Worm (Caenorhabditis elegans): ENCODE measurements around the gene col-128.

Gene col-128

DNA sequence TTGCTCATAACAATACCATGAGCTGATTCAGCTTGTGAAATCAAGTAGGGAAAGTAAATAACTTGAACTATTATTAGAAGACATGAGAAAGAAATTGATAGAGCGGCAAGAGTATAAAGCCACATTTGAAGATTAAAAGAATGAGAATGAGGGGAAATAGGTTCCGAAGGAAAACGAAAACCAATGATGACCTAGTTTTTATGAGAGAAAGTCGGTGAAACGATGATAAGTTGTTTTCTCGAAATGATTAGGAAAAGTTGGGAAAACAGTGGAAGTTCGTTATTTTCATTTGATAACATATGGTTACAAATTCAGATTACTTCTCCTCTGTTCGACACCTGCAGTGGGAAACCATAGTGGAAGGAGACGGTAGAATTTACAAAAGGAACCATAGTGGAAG lies at the start of gene col-128:
Gene col-128, minus strand, starts transcription at position 148 of the 400 bp plus-strand sequence.
- TF ChIP-seq dao-5 (tag; optimal IDR thresholded peaks at IDR 0.05) (no peak), W03F9.2 (tag; optimal IDR thresholded peaks at IDR 0.05) (no peak), him-1 (tag; optimal IDR thresholded peaks at IDR 0.05) (no peak)

DNA sequence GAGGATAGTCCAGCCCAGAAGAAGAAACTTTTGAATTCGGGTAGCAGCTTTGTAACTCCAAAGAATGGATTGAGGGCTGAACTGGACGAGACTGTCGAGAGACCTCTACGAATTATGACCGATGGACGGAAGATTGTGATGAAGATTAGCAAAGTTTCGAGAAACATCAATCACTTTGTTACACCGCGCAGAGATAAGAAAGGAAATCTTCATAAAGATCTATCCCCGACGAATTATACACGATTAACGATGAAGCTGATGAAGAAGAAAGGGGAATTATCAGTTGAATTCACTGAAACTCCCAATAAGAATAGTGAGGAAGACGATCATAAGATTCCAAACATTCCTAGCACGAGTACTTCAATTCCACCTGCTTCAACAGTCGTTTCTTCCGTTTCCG lies 48.0 kb upstream of the col-128 start:
- TF ChIP-seq dao-5 (tag; optimal IDR thresholded peaks at IDR 0.05) (no peak), him-1 (tag; optimal IDR thresholded peaks at IDR 0.05) (no peak), W03F9.2 (tag; optimal IDR thresholded peaks at IDR 0.05) (no peak)

DNA sequence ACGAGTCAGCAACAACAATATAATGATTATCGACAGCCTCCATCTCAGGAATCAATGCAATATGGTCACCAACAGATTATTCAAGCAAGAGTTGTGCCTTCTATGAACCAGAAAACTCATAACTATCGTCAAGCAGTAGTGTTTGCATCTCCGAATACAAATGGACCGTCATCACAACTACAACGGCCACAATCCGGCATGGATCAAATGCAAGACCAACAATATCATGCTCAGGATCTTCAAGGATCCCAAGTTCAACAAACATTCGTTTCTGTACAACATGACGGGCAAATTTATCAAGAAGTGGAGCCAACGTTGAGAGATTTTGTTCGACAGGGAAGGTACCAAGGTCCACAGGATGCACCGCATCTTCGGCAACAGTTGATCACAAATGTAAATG lies 45.3 kb upstream of the col-128 start:
- TF ChIP-seq W03F9.2 (tag; optimal IDR thresholded peaks at IDR 0.05) (no peak), him-1 (tag; optimal IDR thresholded peaks at IDR 0.05) (no peak), dao-5 (tag; optimal IDR thresholded peaks at IDR 0.05) (no peak)

DNA sequence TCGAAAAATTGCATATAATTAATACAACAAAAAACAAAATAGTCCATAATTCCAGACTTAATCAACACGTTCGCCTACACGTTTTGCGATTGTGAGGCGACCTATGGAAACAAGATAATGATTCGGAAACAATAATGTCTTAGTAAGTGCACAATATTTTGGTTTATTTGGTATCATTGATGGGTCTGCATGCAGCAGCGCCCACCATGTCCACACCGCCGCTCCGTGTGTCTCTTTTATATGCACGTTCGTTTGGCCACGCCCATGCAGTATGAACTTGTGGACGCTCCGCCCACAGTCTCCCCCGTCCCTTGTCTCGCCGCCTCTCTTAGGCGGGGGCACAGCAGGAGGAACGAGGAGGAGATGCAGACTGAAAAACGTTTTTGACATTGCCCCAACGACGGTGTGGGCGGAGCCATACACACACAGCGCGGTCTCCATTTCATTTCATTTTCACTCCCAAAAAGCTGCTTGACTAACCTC lies 42.5 kb upstream of the col-128 start, which contains the start of gene mig-38:
Gene mig-38, plus strand, starts transcription at position 54 of the 483 bp plus-strand sequence.
- TF ChIP-seq him-1 (tag; optimal IDR thresholded peaks at IDR 0.05) (peak; percentile 23), dao-5 (tag; optimal IDR thresholded peaks at IDR 0.05) (no peak), W03F9.2 (tag; optimal IDR thresholded peaks at IDR 0.05) (no peak)

DNA sequence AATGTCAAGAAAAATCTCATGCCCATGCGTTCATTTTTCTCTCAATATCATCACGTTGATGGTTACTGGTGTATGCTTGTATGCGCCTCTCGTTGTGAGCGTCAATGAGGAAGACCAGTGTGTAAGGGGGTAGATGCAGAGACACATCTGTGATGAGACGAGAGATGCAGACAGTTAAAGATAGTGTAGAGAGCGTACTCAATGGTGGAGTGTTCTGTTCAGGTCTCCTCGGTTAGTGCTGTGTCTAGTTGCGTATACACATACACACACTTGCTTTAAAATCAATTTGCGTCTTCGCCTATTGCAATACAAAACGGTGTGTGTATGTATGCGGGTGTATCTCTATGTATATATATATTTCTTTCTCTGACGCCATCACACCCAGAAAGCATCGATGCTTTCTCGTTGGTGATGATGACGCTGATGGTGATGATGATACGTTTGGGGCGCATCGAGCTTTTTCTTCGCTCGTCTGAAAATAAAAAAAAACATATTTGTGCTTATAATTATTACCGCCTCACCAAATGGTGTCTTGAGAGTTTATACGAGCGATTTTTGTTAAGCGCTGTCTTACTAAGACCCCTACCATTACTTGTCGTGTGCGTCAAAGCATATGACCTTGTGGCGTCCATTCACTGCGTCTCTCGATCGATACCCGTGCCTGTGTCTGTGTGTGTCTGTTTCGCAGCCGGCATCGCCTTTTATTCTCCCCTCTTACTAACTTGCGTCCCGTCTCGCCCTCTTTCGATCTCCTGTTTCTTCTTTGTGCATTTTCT lies 41.8 kb upstream of the col-128 start, which contains the start of gene F40F11.3:
Gene F40F11.3, minus strand, starts transcription at position 589 of the 776 bp plus-strand sequence.
- TF ChIP-seq dao-5 (tag; optimal IDR thresholded peaks at IDR 0.05) (no peak), W03F9.2 (tag; optimal IDR thresholded peaks at IDR 0.05) (peak; percentile 43)

DNA sequence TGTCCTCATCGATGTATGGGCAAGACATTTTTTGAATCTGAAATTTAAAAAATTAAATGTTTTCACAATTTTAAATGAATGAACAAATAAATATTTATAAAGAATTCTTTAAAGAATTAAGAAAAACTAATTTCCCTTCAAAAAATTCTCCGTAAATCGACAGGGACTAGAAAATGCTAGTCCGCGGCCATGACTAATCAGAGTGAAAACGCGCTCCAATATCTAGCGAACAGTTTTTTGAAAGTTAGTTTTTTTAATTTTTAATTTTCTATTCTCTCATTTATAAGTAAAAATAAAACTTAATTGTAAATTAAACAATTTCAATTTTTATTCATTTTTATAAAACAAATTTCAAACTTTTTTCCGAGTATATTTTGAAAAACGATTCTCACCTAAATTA lies 41.1 kb upstream of the col-128 start:
- TF ChIP-seq him-1 (tag; optimal IDR thresholded peaks at IDR 0.05) (no peak), W03F9.2 (tag; optimal IDR thresholded peaks at IDR 0.05) (peak; percentile 88), dao-5 (tag; optimal IDR thresholded peaks at IDR 0.05) (no peak)

DNA sequence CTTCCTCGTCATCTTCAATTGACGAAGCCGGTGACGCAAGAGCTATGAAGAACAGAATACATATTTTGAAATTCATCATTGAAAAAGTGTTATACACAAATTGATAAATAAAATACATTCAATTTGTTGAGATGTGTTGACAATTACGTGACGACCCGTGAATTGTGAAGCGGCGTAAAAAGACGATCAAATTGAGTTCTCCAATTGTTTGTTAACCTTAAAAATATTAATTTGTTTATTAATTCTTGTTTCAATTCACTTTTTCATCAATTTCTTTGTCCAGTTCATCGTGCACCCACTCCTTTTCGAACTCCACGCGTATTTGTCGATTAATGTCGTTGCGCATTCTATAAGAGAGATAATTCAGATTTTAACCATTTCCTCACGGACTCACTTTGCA lies 40.4 kb upstream of the col-128 start, which contains the start of gene spe-36:
Gene spe-36, minus strand, starts transcription at position 101 of the 400 bp plus-strand sequence.
- TF ChIP-seq dao-5 (tag; optimal IDR thresholded peaks at IDR 0.05): no peak
- no peak for TF ChIP-seq him-1 (tag; optimal IDR thresholded peaks at IDR 0.05)
- no peak for TF ChIP-seq W03F9.2 (tag; optimal IDR thresholded peaks at IDR 0.05)

DNA sequence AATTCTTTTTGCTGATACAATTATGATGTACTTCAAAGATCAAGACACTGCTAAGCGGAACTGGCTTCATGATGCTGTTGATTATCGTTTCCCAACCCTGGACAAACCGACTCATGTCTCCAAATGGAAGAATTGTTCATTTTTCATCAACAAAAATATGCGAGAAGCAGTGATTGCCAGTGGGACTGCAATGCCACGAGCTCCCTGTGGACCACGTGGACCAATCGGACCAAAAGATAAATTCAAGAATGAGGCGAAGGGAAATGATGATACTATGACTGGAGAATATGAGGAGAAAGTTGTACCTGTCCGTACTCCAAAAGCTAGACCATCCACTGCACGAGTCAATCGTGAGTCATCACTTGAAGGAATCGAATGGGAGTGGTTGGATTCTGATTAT lies 34.7 kb upstream of the col-128 start:
- TF ChIP-seq dao-5 (tag; optimal IDR thresholded peaks at IDR 0.05) (no peak), him-1 (tag; optimal IDR thresholded peaks at IDR 0.05) (no peak), W03F9.2 (tag; optimal IDR thresholded peaks at IDR 0.05) (no peak)

DNA sequence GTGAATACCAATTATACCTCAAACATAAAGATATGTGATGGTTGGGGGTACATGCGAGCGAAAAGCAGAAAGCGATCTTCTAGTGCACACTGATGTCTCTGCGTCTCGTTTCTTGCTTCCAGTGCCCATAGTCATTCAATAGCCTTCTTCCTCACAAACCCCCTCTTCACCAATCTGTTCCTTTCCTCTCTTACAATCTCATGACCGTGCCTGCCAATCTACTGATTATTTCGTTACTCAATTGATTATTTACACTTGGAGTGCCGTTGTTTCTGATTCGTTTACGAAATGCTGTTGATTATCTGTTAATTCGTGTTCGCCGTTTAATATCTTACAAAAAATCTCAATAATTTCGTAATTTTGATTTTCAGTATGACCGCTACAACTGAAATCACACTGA lies 33.1 kb upstream of the col-128 start:
- TF ChIP-seq dao-5 (tag; optimal IDR thresholded peaks at IDR 0.05) (no peak), him-1 (tag; optimal IDR thresholded peaks at IDR 0.05) (no peak), W03F9.2 (tag; optimal IDR thresholded peaks at IDR 0.05) (no peak)

DNA sequence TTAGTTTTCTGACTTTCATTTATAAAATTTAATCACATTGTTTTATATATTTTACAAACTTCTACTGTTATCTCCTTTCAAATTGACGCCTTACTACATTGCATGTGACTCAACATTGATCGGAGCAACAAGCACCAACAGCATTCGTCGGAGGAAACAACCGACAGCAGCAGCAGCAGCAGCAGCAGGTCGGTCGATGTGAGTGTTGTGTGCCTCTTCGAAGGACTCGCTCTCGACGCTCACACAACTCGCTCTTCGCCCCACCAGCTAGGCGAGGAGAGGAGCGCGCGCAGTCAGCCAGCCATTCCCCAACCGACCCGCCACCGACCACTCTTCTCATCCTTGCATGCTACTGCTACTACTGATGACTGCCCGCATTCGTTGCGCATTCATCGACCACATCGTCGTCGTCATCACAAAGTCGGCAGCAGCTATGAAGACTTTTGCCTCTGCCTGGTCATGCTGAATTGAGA lies 32.2 kb upstream of the col-128 start, which contains the start of gene F12F6.1:
Gene F12F6.1, plus strand, starts transcription at position 51 of the 473 bp plus-strand sequence.
- TF ChIP-seq him-1 (tag; optimal IDR thresholded peaks at IDR 0.05): no peak
- TF ChIP-seq W03F9.2 (tag; optimal IDR thresholded peaks at IDR 0.05): no peak
- no peak for TF ChIP-seq dao-5 (tag; optimal IDR thresholded peaks at IDR 0.05)

DNA sequence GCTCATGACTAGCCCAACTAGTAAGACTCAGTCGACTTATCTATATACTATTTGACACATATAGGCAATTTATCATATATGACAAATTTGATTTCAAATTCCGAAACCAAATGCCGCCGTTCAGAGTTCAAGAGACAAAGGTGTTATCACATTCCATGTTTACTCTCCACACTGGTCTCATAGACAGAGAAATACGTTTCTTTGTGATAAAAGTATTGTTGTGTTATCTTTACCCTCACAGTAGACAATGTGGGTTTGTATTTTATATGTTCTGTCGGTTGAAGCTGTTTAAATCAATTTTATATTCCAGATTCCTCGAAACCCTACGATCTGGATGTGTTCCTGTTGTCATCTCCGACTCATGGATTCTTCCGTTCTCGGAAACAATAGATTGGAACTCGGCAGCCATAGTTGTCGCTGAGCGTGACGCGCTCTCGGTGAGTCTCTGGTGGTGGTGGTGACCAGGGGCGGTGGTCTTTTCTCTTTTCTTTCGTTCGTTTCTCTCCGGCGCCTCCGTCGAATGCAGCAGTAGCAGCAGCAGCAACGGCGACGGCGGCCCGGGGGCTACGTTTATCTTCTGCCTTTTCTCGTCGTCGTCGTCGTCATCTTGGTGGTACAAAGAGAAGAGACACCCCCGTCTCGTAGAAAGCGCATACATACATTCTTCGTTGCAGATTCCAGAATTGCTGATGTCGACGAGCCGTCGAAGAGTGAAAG lies 30.8 kb upstream of the col-128 start:
- no peak for TF ChIP-seq him-1 (tag; optimal IDR thresholded peaks at IDR 0.05)

DNA sequence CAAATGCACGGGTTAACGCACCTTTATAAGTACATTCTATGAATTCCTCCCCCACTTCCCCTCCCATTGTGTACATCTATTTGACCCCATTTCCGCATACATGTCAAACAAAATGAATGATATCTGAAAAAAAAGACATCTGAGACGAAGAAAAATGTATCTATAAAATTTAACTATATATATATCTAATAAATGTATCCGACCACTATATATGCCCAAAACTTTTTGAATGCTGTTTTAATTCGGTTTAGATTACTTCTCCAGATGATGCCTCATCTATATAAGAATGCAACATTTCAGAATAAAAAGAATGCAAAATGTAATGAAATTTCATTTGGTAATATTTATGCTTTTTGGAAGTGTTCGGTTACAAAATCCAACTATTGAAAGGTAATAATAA lies 26.7 kb upstream of the col-128 start, which contains the start of gene rib-1:
Gene rib-1, plus strand, starts transcription at position 301 of the 400 bp plus-strand sequence.
- no peak for TF ChIP-seq W03F9.2 (tag; optimal IDR thresholded peaks at IDR 0.05)

DNA sequence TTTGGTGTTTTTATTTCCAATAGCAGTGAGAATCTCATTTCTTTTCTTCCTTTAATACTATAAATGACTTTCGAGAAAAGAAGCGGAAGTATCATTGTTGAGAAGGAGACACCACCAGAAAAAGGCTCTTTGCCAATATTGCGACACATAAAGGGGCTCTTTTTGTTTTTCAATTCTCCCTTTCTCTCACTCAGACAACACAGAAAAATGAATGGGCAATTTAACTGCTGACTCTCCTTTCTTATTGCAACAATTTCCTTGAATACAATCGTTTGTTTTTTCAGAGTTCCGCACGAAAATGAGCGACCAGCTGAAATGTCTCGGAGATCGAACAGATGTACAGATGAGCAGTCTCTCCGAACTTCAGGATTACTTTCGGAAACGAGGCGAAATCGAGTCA lies 22.6 kb upstream of the col-128 start:
- TF ChIP-seq him-1 (tag; optimal IDR thresholded peaks at IDR 0.05) (no peak), W03F9.2 (tag; optimal IDR thresholded peaks at IDR 0.05) (no peak), dao-5 (tag; optimal IDR thresholded peaks at IDR 0.05) (no peak)

DNA sequence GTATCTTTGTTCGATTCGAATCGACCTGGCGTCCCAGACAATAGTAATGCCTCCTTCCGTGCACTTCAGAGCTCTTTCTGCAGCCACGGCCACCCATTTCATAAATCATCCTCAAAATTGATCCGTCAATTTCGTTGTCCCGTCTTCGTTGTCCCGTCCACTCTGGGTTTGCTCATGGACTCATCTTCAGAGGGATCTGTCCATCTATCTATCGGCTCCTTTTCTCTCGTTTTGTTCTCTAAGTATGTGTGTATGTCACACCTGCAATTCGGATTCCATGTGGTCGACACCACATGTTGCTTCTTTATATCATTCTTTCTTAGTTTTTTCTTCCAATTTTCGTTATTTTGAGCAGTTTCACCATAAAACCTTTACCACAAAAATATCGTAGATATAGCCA lies 20.8 kb upstream of the col-128 start:
- no peak for TF ChIP-seq him-1 (tag; optimal IDR thresholded peaks at IDR 0.05)

Data from whole organism, L4/young adult.